Worm (Caenorhabditis elegans): ENCODE results near the gene srg-16.
A peak's percentile ranks its signal among the peaks of the same experiment; 100 is the strongest.

srg-16 gene

ce11 chrII:12494556-12495131 is 27.7 kb downstream of the srg-16 start, which contains the start of gene col-85 (continued):
- peak; percentile 78 for TF ChIP-seq nhr-71 (tag; optimal IDR thresholded peaks at IDR 0.05)
- TF ChIP-seq xbp-1 (tag; optimal IDR thresholded peaks at IDR 0.05), result peak; percentile 60
- peak; percentile 36; the same call in 1 of the 2 replicates for TF ChIP-seq isw-1 (GFP tag; IDR thresholded peaks at IDR 0.05)
- 0 out of 2 replicates have a peak, but pooled peaks have one; percentile 41 for TF ChIP-seq mab-9 (GFP tag; IDR thresholded peaks at IDR 0.05)
- peak; percentile 76 for TF ChIP-seq nhr-19 (GFP tag; conservative IDR thresholded peaks at IDR 0.05)
- no peak for TF ChIP-seq ceh-8 (GFP tag; optimal IDR thresholded peaks at IDR 0.05)
- peak; percentile 63 for TF ChIP-seq vab-15 (tag; optimal IDR thresholded peaks at IDR 0.05)
- TF ChIP-seq efl-1 (optimal IDR thresholded peaks at IDR 0.05), result peak; percentile 65 to 71
- peak; percentile 66 to 97 for TF ChIP-seq efl-1 (GFP tag; optimal IDR thresholded peaks at IDR 0.05 in 1 of 2)
- peak; percentile 12 for TF ChIP-seq unc-130 (tag; optimal IDR thresholded peaks at IDR 0.05)
- TF ChIP-seq nhr-12 (tag; optimal IDR thresholded peaks at IDR 0.05), result no peak
- TF ChIP-seq hpl-2 (GFP tag; optimal IDR thresholded peaks at IDR 0.05), result peak; percentile 5
- TF ChIP-seq snpc-4 (tag; optimal IDR thresholded peaks at IDR 0.05), result peak; percentile 90
- no peak for TF ChIP-seq blmp-1 (tag; optimal IDR thresholded peaks at IDR 0.05)
- no peak for TF ChIP-seq sup-37 (GFP tag; optimal IDR thresholded peaks at IDR 0.05)
- peak; percentile 44 to 66 (median 54) for TF ChIP-seq dpl-1 (GFP tag; optimal IDR thresholded peaks at IDR 0.05)
- no peak for TF ChIP-seq zag-1 (tag; optimal IDR thresholded peaks at IDR 0.05)
- no peak for TF ChIP-seq egl-13 (tag; optimal IDR thresholded peaks at IDR 0.05)
- TF ChIP-seq efl-3 (GFP tag; optimal IDR thresholded peaks at IDR 0.05), result no peak
- TF ChIP-seq ets-5 (GFP tag; IDR thresholded peaks at IDR 0.05), result no peak
- TF ChIP-seq lin-35 (GFP tag; optimal IDR thresholded peaks at IDR 0.05), result peak; percentile 71 to 77
- peak; percentile 54 for TF ChIP-seq lin-13 (GFP tag; optimal IDR thresholded peaks at IDR 0.05)
- peak; percentile 19 for TF ChIP-seq F16B12.6 (tag; optimal IDR thresholded peaks at IDR 0.05)
- no peak for TF ChIP-seq fkh-4 (tag; optimal IDR thresholded peaks at IDR 0.05; ENCODE audit: borderline replicate concordance)
- peak; percentile 23 for TF ChIP-seq elt-2 (tag; optimal IDR thresholded peaks at IDR 0.05)
- TF ChIP-seq fkh-10 (GFP tag; optimal IDR thresholded peaks at IDR 0.05), result peak; percentile 51
- peak; percentile 73 for TF ChIP-seq swsn-7 (tag; optimal IDR thresholded peaks at IDR 0.05)
- peak; percentile 84 for TF ChIP-seq snu-23 (GFP tag; optimal IDR thresholded peaks at IDR 0.05)
- peak; percentile 62 for TF ChIP-seq tbx-2 (tag; optimal IDR thresholded peaks at IDR 0.05)
- TF ChIP-seq C16A3.4 (tag; optimal IDR thresholded peaks at IDR 0.05), result peak; percentile 65
- TF ChIP-seq ceh-90 (tag; optimal IDR thresholded peaks at IDR 0.05), result no peak
- no peak for TF ChIP-seq hlh-17 (GFP tag; optimal IDR thresholded peaks at IDR 0.05; ENCODE audit: borderline replicate concordance)
- no peak for TF ChIP-seq tlp-1 (tag; optimal IDR thresholded peaks at IDR 0.05)
- TF ChIP-seq rnt-1 (tag; optimal IDR thresholded peaks at IDR 0.05), result peak; percentile 68
- TF ChIP-seq aly-2 (tag; optimal IDR thresholded peaks at IDR 0.05), result peak; percentile 49
- peak; percentile 70 for TF ChIP-seq nhr-90 (tag; optimal IDR thresholded peaks at IDR 0.05; ENCODE audit: poor library complexity)

- no peak for TF ChIP-seq swsn-7 (tag; optimal IDR thresholded peaks at IDR 0.05)
- TF ChIP-seq nhr-237 (tag; optimal IDR thresholded peaks at IDR 0.05), result no peak
- no peak for TF ChIP-seq C04F5.9 (tag; optimal IDR thresholded peaks at IDR 0.05)
- TF ChIP-seq mep-1 (tag; optimal IDR thresholded peaks at IDR 0.05), result no peak
- TF ChIP-seq isw-1 (GFP tag; IDR thresholded peaks at IDR 0.05), result no peak
- TF ChIP-seq ceh-82 (tag; optimal IDR thresholded peaks at IDR 0.05), result no peak
- no peak for TF ChIP-seq unc-98 (GFP tag; IDR thresholded peaks at IDR 0.05)
- TF ChIP-seq nhr-20 (tag; optimal IDR thresholded peaks at IDR 0.05), result no peak
- TF ChIP-seq skn-1 (tag; optimal IDR thresholded peaks at IDR 0.05), result no peak
- no peak for TF ChIP-seq lin-35 (GFP tag; optimal IDR thresholded peaks at IDR 0.05)
- TF ChIP-seq ets-5 (GFP tag; IDR thresholded peaks at IDR 0.05), result no peak
- no peak for TF ChIP-seq fkh-10 (GFP tag; optimal IDR thresholded peaks at IDR 0.05)
- no peak for TF ChIP-seq efl-1 (optimal IDR thresholded peaks at IDR 0.05)
- TF ChIP-seq efl-1 (GFP tag; optimal IDR thresholded peaks at IDR 0.05 in 1 of 2), result no peak
These were observed 30.0 kb downstream of the srg-16 start, which contains the start of gene T21B4.3 for ce11 chrII:12496981-12497380. T21B4.3 (minus strand) TSS chrII:12497081.
